Fruit fly (Drosophila melanogaster) whole organism, embryonic: Measurements from ENCODE around the gene CG15773.

Experiments used
- Antp ChIP-seq: fragments of 200-800 bp; sonication (Bioruptor generic); optimal IDR thresholded peaks from 3 replicates; lab custom pipeline; 2016; ENCODE audit warnings: missing biosample characterization, missing genetic modification characterization
- BEAF-32 ChIP-seq: fragments of 200-800 bp; sonication (Bioruptor generic); optimal IDR thresholded peaks from 3 replicates; lab custom pipeline; 2017; ENCODE audit warnings: missing biosample characterization, missing genetic modification characterization, mild to moderate bottlenecking, moderate library complexity, missing genetic modification reagents
- Bteb2 ChIP-seq: fragments of 200-800 bp; sonication (Bioruptor generic); optimal IDR thresholded peaks from 2 replicates; lab custom pipeline; 2016; ENCODE audit warnings: missing biosample characterization, missing genetic modification characterization
- CG10274 ChIP-seq: fragments of 200-800 bp; sonication (Bioruptor generic); optimal IDR thresholded peaks from 3 replicates; lab custom pipeline; 2017; ENCODE audit warnings: missing biosample characterization, mild to moderate bottlenecking, missing genetic modification characterization
- CG14441 ChIP-seq: fragments of 200-800 bp; sonication (Bioruptor generic); IDR thresholded peaks from 2 replicates; pipeline ENCODE4 v1.3.6; 2022; ENCODE audit warnings: missing biosample characterization, missing genetic modification characterization
- CG16813 ChIP-seq: fragments of 200-800 bp; sonication (Bioruptor generic); IDR thresholded peaks from 3 replicates; pipeline ENCODE4 v1.3.6; 2022; ENCODE audit warnings: missing biosample characterization, missing genetic modification characterization; ENCODE audit not compliant: partially characterized antibody
- CG17385 ChIP-seq: fragments of 200-800 bp; sonication (Bioruptor generic); optimal IDR thresholded peaks from 3 replicates; lab custom pipeline; 2018; ENCODE audit warnings: missing biosample characterization, mild to moderate bottlenecking, missing genetic modification characterization
- CG2129 ChIP-seq: fragments of 200-800 bp; sonication (Bioruptor generic); IDR thresholded peaks from 2 replicates; pipeline ENCODE4 v1.3.6; 2022; ENCODE audit warnings: missing biosample characterization, missing genetic modification characterization; ENCODE audit not compliant: partially characterized antibody
- CG2712 ChIP-seq: fragments of 200-800 bp; optimal IDR thresholded peaks from 3 replicates; lab custom pipeline; 2019; ENCODE audit warnings: missing biosample characterization, mild to moderate bottlenecking, missing genetic modification characterization, moderate library complexity
- CG30020 ChIP-seq: fragments of 200-800 bp; optimal IDR thresholded peaks from 2 replicates; lab custom pipeline; 2019; ENCODE audit warnings: missing biosample characterization, mild to moderate bottlenecking, missing genetic modification characterization, moderate library complexity
- CG34224 ChIP-seq: fragments of 200-800 bp; sonication (Bioruptor generic); IDR thresholded peaks from 3 replicates; pipeline ENCODE4 v1.3.6; 2022; ENCODE audit warnings: missing biosample characterization, missing genetic modification characterization; ENCODE audit not compliant: partially characterized antibody
- CG42726 ChIP-seq: fragments of 200-800 bp; sonication (Bioruptor generic); IDR thresholded peaks from 2 replicates; pipeline ENCODE4 v1.3.6; 2022; ENCODE audit warnings: missing biosample characterization, missing genetic modification characterization; ENCODE audit not compliant: partially characterized antibody
- CG7928 ChIP-seq: fragments of 200-800 bp; sonication (Bioruptor generic); optimal IDR thresholded peaks from 2 replicates; lab custom pipeline; 2017; ENCODE audit warnings: missing biosample characterization, mild to moderate bottlenecking, missing genetic modification characterization
- CG7963 ChIP-seq: fragments of 200-800 bp; sonication (Bioruptor generic); IDR thresholded peaks from 3 replicates; pipeline ENCODE4 v1.3.6; 2022; ENCODE audit warnings: missing biosample characterization, missing genetic modification characterization; ENCODE audit not compliant: partially characterized antibody
- CG8290 ChIP-seq, 3 experiments: fragments of 200-800 bp; sonication (Bioruptor generic); optimal IDR thresholded peaks; 2 replicates each; lab custom pipeline; 2016 to 2019; ENCODE audit warnings: missing biosample characterization in 3 of 3, missing genetic modification characterization in 3 of 3, mild to moderate bottlenecking in 2 of 3, moderate library complexity in 1 of 3
- CG8359 ChIP-seq: fragments of 200-800 bp; sonication (Bioruptor generic); optimal IDR thresholded peaks from 2 replicates; lab custom pipeline; 2017; ENCODE audit warnings: missing biosample characterization, mild to moderate bottlenecking, missing genetic modification characterization, borderline replicate concordance
- CG8765 ChIP-seq: fragments of 200-800 bp; sonication (Bioruptor generic); IDR thresholded peaks from 2 replicates; pipeline ENCODE4 v1.3.6; 2022; ENCODE audit warnings: missing biosample characterization, missing genetic modification characterization
- CG8924 ChIP-seq: fragments of 200-800 bp; optimal IDR thresholded peaks from 3 replicates; lab custom pipeline; 2019; ENCODE audit warnings: missing biosample characterization, mild to moderate bottlenecking, missing genetic modification characterization, moderate library complexity
- CG9817 ChIP-seq: fragments of 200-800 bp; sonication (Bioruptor generic); optimal IDR thresholded peaks from 2 replicates; lab custom pipeline; 2018; ENCODE audit warnings: missing biosample characterization, mild to moderate bottlenecking, missing genetic modification characterization, moderate library complexity
- D19A ChIP-seq: fragments of 200-800 bp; optimal IDR thresholded peaks from 3 replicates; lab custom pipeline; 2019; ENCODE audit warnings: missing biosample characterization, mild to moderate bottlenecking, missing genetic modification characterization, moderate library complexity
- Dfd ChIP-seq, 2 experiments: fragments of >200 bp; optimal IDR thresholded peaks; 2 replicates each; lab custom pipeline; 2017; ENCODE audit warnings: missing biosample characterization in 2 of 2, missing genetic modification characterization in 2 of 2
- Doc3 ChIP-seq: fragments of 200-800 bp; sonication (Bioruptor generic); IDR thresholded peaks from 3 replicates; pipeline ENCODE4 v1.3.6; 2022; ENCODE audit warnings: missing biosample characterization, missing genetic modification characterization; ENCODE audit not compliant: partially characterized antibody
- Scr ChIP-seq: fragments of 200-800 bp; sonication (Bioruptor generic); IDR thresholded peaks from 2 replicates; pipeline ENCODE4 v1.3.6; 2022; ENCODE audit warnings: missing biosample characterization, missing genetic modification characterization; ENCODE audit not compliant: partially characterized antibody
- Sry-β ChIP-seq: fragments of 200-800 bp; sonication (Bioruptor generic); optimal IDR thresholded peaks from 2 replicates; lab custom pipeline; 2018; ENCODE audit warnings: missing biosample characterization, mild to moderate bottlenecking, missing genetic modification characterization, moderate library complexity
- amos ChIP-seq: fragments of 200-800 bp; sonication (Bioruptor generic); IDR thresholded peaks from 2 replicates; pipeline ENCODE4 v1.3.6; 2022; ENCODE audit warnings: missing biosample characterization, missing genetic modification characterization; ENCODE audit not compliant: partially characterized antibody
- bcd ChIP-seq: fragments of 200-800 bp; sonication (Bioruptor generic); optimal IDR thresholded peaks from 2 replicates; lab custom pipeline; 2017; ENCODE audit warnings: missing biosample characterization, mild to moderate bottlenecking, missing genetic modification characterization
- chm ChIP-seq: fragments of 200-800 bp; sonication (Bioruptor generic); IDR thresholded peaks from 2 replicates; pipeline ENCODE4 v1.3.6; 2022; ENCODE audit warnings: missing biosample characterization, missing genetic modification characterization
- dimm ChIP-seq: fragments of 200-800 bp; sonication (Bioruptor generic); IDR thresholded peaks from 2 replicates; pipeline ENCODE4 v1.3.6; 2022; ENCODE audit warnings: missing biosample characterization, missing genetic modification characterization
- fru ChIP-seq: fragments of >200 bp; optimal IDR thresholded peaks from 2 replicates; lab custom pipeline; 2017
- gem ChIP-seq: fragments of 200-800 bp; sonication (Bioruptor generic); optimal IDR thresholded peaks from 2 replicates; lab custom pipeline; 2019; ENCODE audit warnings: missing biosample characterization, mild to moderate bottlenecking, missing genetic modification characterization, moderate library complexity
- hb ChIP-seq: fragments of 200-800 bp; sonication (Bioruptor generic); IDR thresholded peaks from 3 replicates; pipeline ENCODE4 v1.3.6; 2022; ENCODE audit warnings: missing biosample characterization, missing genetic modification characterization; ENCODE audit not compliant: partially characterized antibody
- hbn ChIP-seq: fragments of 200-800 bp; sonication (Bioruptor generic); IDR thresholded peaks from 2 replicates; pipeline ENCODE4 v1.3.6; 2022; ENCODE audit warnings: missing biosample characterization, missing genetic modification characterization; ENCODE audit not compliant: partially characterized antibody
- inv ChIP-seq: fragments of 200-800 bp; sonication (Bioruptor generic); IDR thresholded peaks from 2 replicates; pipeline ENCODE4 v1.3.6; 2022; ENCODE audit warnings: missing biosample characterization, missing genetic modification characterization; ENCODE audit not compliant: partially characterized antibody
- knrl ChIP-seq: fragments of 200-800 bp; sonication (Bioruptor generic); IDR thresholded peaks from 3 replicates; pipeline ENCODE4 v1.3.6; 2022; ENCODE audit warnings: missing biosample characterization, missing genetic modification characterization; ENCODE audit not compliant: partially characterized antibody
- pan ChIP-seq, 4 experiments: fragments of >200 bp in 3 of 4; fragments of 200-800 bp in 1 of 4; sonication (Bioruptor generic) in 1 of 4; optimal IDR thresholded peaks in 3 of 4; IDR thresholded peaks in 1 of 4; 2 replicates each; pipeline versions ENCODE4 v1.3.6 to Lab custom; 2017 to 2022; ENCODE audit warnings: missing biosample characterization in 2 of 4, missing genetic modification characterization in 2 of 4, mixed read lengths in 1 of 4
- ro ChIP-seq: fragments of 200-800 bp; sonication (Bioruptor generic); IDR thresholded peaks from 2 replicates; pipeline ENCODE4 v1.3.6; 2022; ENCODE audit warnings: missing biosample characterization, missing genetic modification characterization
- sc ChIP-seq, 3 experiments: fragments of >200 bp in 2 of 3; fragments of 200-800 bp in 1 of 3; sonication (Bioruptor generic) in 1 of 3; optimal IDR thresholded peaks; 2 replicates in 2 of 3; 3 replicates in 1 of 3; lab custom pipeline; 2017; ENCODE audit warnings: mild to moderate bottlenecking in 1 of 3, missing biosample characterization in 1 of 3, missing genetic modification characterization in 1 of 3, missing genetic modification reagents in 1 of 3
- schlank ChIP-seq: fragments of 200-800 bp; sonication (Bioruptor generic); optimal IDR thresholded peaks from 2 replicates; lab custom pipeline; 2018; ENCODE audit warnings: missing biosample characterization, mild to moderate bottlenecking, missing genetic modification characterization
- sna ChIP-seq: fragments of 200-800 bp; sonication (Bioruptor generic); IDR thresholded peaks from 2 replicates; pipeline ENCODE4 v1.3.6; 2022; ENCODE audit warnings: missing biosample characterization, missing genetic modification characterization; ENCODE audit not compliant: partially characterized antibody
- sug ChIP-seq: fragments of 200-800 bp; optimal IDR thresholded peaks from 2 replicates; lab custom pipeline; 2019; ENCODE audit warnings: missing biosample characterization, mild to moderate bottlenecking, missing genetic modification characterization, moderate library complexity
- twi ChIP-seq: fragments of 200-800 bp; optimal IDR thresholded peaks from 2 replicates; lab custom pipeline; 2019; ENCODE audit warnings: missing biosample characterization, mild to moderate bottlenecking, missing genetic modification characterization, moderate library complexity
- vnd ChIP-seq: fragments of 200-800 bp; sonication (Bioruptor generic); IDR thresholded peaks from 3 replicates; pipeline ENCODE4 v1.3.6; 2022; ENCODE audit warnings: missing biosample characterization, missing genetic modification characterization; ENCODE audit not compliant: partially characterized antibody
- vvl ChIP-seq: fragments of 200-800 bp; sonication (Bioruptor generic); IDR thresholded peaks from 2 replicates; pipeline ENCODE4 v1.3.6; 2022; ENCODE audit warnings: missing biosample characterization, missing genetic modification characterization
- zf30C ChIP-seq: fragments of 200-800 bp; sonication (Bioruptor generic); optimal IDR thresholded peaks from 3 replicates; lab custom pipeline; 2018; ENCODE audit warnings: missing biosample characterization, mild to moderate bottlenecking, missing genetic modification characterization
- zfh1 ChIP-seq: fragments of 200-800 bp; sonication (Bioruptor generic); IDR thresholded peaks from 3 replicates; pipeline ENCODE4 v1.3.6; 2022; ENCODE audit warnings: missing biosample characterization, missing genetic modification characterization

The CG15773 gene

dm6 chrX:5695958-5696357, 36.6 kb upstream of the CG15773 start (continued):
- no peak for TF ChIP-seq CG8359 (GFP tag; lab: Kevin White, UChicago)
- no peak for TF ChIP-seq CG14441 (GFP tag; lab: Robert Waterston, UW)
- TF ChIP-seq pan (optimal IDR thresholded peaks at IDR 0.05; lab: Kevin White, UChicago) = no peak
- TF ChIP-seq pan (GFP tag; optimal IDR thresholded peaks at IDR 0.05 in 1 of 2, IDR thresholded peaks at IDR 0.05 in 1 of 2) = peak in 1 of 2 experiments; percentile 6
- TF ChIP-seq bcd (GFP tag; lab: Kevin White, UChicago) = no peak
- no peak for TF ChIP-seq CG17385
- peak; percentile 67 for TF ChIP-seq amos
- no peak for TF ChIP-seq sc (optimal IDR thresholded peaks at IDR 0.05; lab: Kevin White, UChicago)
- peak; percentile 57 for TF ChIP-seq sc (GFP tag; optimal IDR thresholded peaks at IDR 0.05; lab: Kevin White, UChicago)
- TF ChIP-seq sug = peak; percentile 45
- no peak for TF ChIP-seq Dfd (GFP tag; optimal IDR thresholded peaks at IDR 0.05; lab: Kevin White, UChicago)
- TF ChIP-seq Doc3 (GFP tag; lab: Robert Waterston, UW) = peak; percentile 86
- TF ChIP-seq CG9817 (tag; lab: Kevin White, UChicago) = no peak
- TF ChIP-seq chm (GFP tag; lab: Robert Waterston, UW) = peak; percentile 20; the same call in 1 of the 2 replicates
- TF ChIP-seq CG8765 = peak; percentile 48; the same call in 1 of the 2 replicates
- 0 out of 3 replicates have a peak, but pooled peaks have one; percentile 41 for TF ChIP-seq hb (GFP tag; lab: Robert Waterston, UW)
- TF ChIP-seq BEAF-32 (GFP tag; lab: Kevin White, UChicago) = peak; percentile 72
- peak; percentile 52; the same call in 2 of the 3 replicates for TF ChIP-seq zfh1 (GFP tag; lab: Robert Waterston, UW)
- no peak for TF ChIP-seq Antp (GFP tag; lab: Kevin White, UChicago)
- TF ChIP-seq CG10274 (GFP tag; lab: Kevin White, UChicago) = no peak
- TF ChIP-seq D19A (tag; lab: Kevin White, UChicago) = peak; percentile 69
- 0 out of 3 replicates have a peak, but pooled peaks have one; percentile 25 for TF ChIP-seq CG7963 (GFP tag; lab: Robert Waterston, UW)
- TF ChIP-seq dimm (GFP tag; lab: Robert Waterston, UW) = no peak
- peak; percentile 65 for TF ChIP-seq vnd (GFP tag; lab: Robert Waterston, UW)
- peak; percentile 65 for TF ChIP-seq sna (GFP tag; lab: Robert Waterston, UW)
- TF ChIP-seq Bteb2 (GFP tag; lab: Kevin White, UChicago) = no peak
- TF ChIP-seq knrl = peak; percentile 63; the same call in 2 of the 3 replicates
- TF ChIP-seq fru = no peak
- TF ChIP-seq twi (tag; lab: Kevin White, UChicago) = peak; percentile 52
- peak; percentile 61; the same call in 2 of the 3 replicates for TF ChIP-seq CG34224 (GFP tag; lab: Robert Waterston, UW)
- 0 out of 2 replicates have a peak, but pooled peaks have one; percentile 50 for TF ChIP-seq CG42726 (GFP tag; lab: Robert Waterston, UW)
- no peak for TF ChIP-seq schlank (tag; lab: Kevin White, UChicago)
- TF ChIP-seq Sry-β (GFP tag; lab: Kevin White, UChicago) = peak; percentile 13
- TF ChIP-seq vvl (GFP tag; lab: Robert Waterston, UW) = peak; percentile 7
- peak; percentile 81 for TF ChIP-seq CG2712
- TF ChIP-seq hbn (GFP tag; lab: Robert Waterston, UW) = peak; percentile 48
- peak; percentile 18 for TF ChIP-seq CG30020 (tag; lab: Kevin White, UChicago)
- peak; percentile 79 for TF ChIP-seq Scr (GFP tag; lab: Robert Waterston, UW)
- TF ChIP-seq CG2129 = peak; percentile 57; the same call in 1 of the 2 replicates
- TF ChIP-seq CG8924 = peak; percentile 74
- no peak for TF ChIP-seq CG7928 (GFP tag; lab: Kevin White, UChicago)
- TF ChIP-seq CG8290 (GFP tag; optimal IDR thresholded peaks at IDR 0.05; lab: Kevin White, UChicago) = no peak
- TF ChIP-seq CG8290 (tag; optimal IDR thresholded peaks at IDR 0.05; lab: Kevin White, UChicago) = peak in 1 of 2 experiments; percentile 38
- TF ChIP-seq zf30C (GFP tag; lab: Kevin White, UChicago) = no peak
- peak; percentile 52; the same call in 1 of the 2 replicates for TF ChIP-seq inv (GFP tag; lab: Robert Waterston, UW)
- peak; percentile 82 for TF ChIP-seq CG16813 (GFP tag; lab: Robert Waterston, UW)
- no peak for TF ChIP-seq ro
- no peak for TF ChIP-seq gem (tag; lab: Kevin White, UChicago)
